Fruit fly (Drosophila melanogaster) whole organism, prepupa: ENCODE measurements around the gene Rift.

Experiments
- Blimp-1 ChIP-seq: fragments of 200-800 bp; sonication (Bioruptor generic); optimal IDR thresholded peaks from 3 replicates; lab custom pipeline; 2017; ENCODE audit warnings: missing biosample characterization, missing genetic modification characterization, mild to moderate bottlenecking, moderate library complexity, missing genetic modification reagents
- CG10631 ChIP-seq: fragments of 200-800 bp; sonication (Bioruptor generic); optimal IDR thresholded peaks from 2 replicates; lab custom pipeline; 2016; ENCODE audit warnings: missing biosample characterization, missing genetic modification characterization
- CG10669 ChIP-seq: fragments of 200-800 bp; sonication (Bioruptor generic); optimal IDR thresholded peaks from 3 replicates; lab custom pipeline; 2018; ENCODE audit warnings: missing biosample characterization, mild to moderate bottlenecking, missing genetic modification characterization, moderate library complexity
- CG11762 ChIP-seq: fragments of 200-800 bp; sonication (Bioruptor generic); optimal IDR thresholded peaks from 3 replicates; lab custom pipeline; 2016; ENCODE audit warnings: missing biosample characterization, missing genetic modification characterization; ENCODE audit not compliant: insufficient read depth
- CG11902 ChIP-seq: fragments of 200-800 bp; sonication (Bioruptor generic); optimal IDR thresholded peaks from 3 replicates; lab custom pipeline; 2016; ENCODE audit warnings: missing biosample characterization, missing genetic modification characterization
- CG1621 ChIP-seq: fragments of 200-800 bp; sonication (Bioruptor generic); optimal IDR thresholded peaks from 3 replicates; lab custom pipeline; 2018; ENCODE audit warnings: missing biosample characterization, mild to moderate bottlenecking, missing genetic modification characterization
- CG16779 ChIP-seq: fragments of 200-800 bp; sonication (Bioruptor generic); optimal IDR thresholded peaks from 3 replicates; lab custom pipeline; 2017; ENCODE audit warnings: missing biosample characterization, mild to moderate bottlenecking, missing genetic modification characterization
- CG3032 ChIP-seq: fragments of 200-800 bp; optimal IDR thresholded peaks from 2 replicates; lab custom pipeline; 2019; ENCODE audit warnings: missing biosample characterization, mild to moderate bottlenecking, missing genetic modification characterization, moderate library complexity
- CG31627 ChIP-seq: fragments of 200-800 bp; sonication (Bioruptor generic); optimal IDR thresholded peaks from 3 replicates; lab custom pipeline; 2016; ENCODE audit warnings: missing biosample characterization, missing genetic modification characterization
- CG32006 ChIP-seq: fragments of 200-800 bp; sonication (Bioruptor generic); optimal IDR thresholded peaks from 3 replicates; lab custom pipeline; 2017; ENCODE audit warnings: missing biosample characterization, mild to moderate bottlenecking, missing genetic modification characterization
- CG34406 ChIP-seq: fragments of 200-800 bp; sonication (Bioruptor generic); optimal IDR thresholded peaks from 3 replicates; lab custom pipeline; 2016; ENCODE audit warnings: missing biosample characterization, missing genetic modification characterization
- CG4318 ChIP-seq: fragments of 200-800 bp; sonication (Bioruptor generic); optimal IDR thresholded peaks from 3 replicates; lab custom pipeline; 2017; ENCODE audit warnings: missing biosample characterization, mild to moderate bottlenecking, missing genetic modification characterization
- CG6163 ChIP-seq: fragments of 200-800 bp; sonication (Bioruptor generic); IDR thresholded peaks from 3 replicates; pipeline ENCODE4 v1.3.6; 2022; ENCODE audit warnings: missing biosample characterization, missing genetic modification characterization
- CG6276 ChIP-seq: fragments of 200-800 bp; sonication (Bioruptor generic); optimal IDR thresholded peaks from 2 replicates; lab custom pipeline; 2017; ENCODE audit warnings: missing biosample characterization, mild to moderate bottlenecking, missing genetic modification characterization
- CG6854 ChIP-seq: fragments of 200-800 bp; sonication (Bioruptor generic); optimal IDR thresholded peaks from 2 replicates; lab custom pipeline; 2017; ENCODE audit warnings: missing biosample characterization, mild to moderate bottlenecking, missing genetic modification characterization
- CG7368 ChIP-seq: fragments of 200-800 bp; sonication (Bioruptor generic); optimal IDR thresholded peaks from 3 replicates; lab custom pipeline; 2016; ENCODE audit warnings: missing biosample characterization, missing genetic modification characterization
- CG8119 ChIP-seq: fragments of 200-800 bp; sonication (Bioruptor generic); IDR thresholded peaks from 3 replicates; pipeline ENCODE4 v1.3.6; 2022; ENCODE audit warnings: missing biosample characterization, missing genetic modification characterization
- CG8319 ChIP-seq: fragments of 200-800 bp; sonication (Bioruptor generic); optimal IDR thresholded peaks from 3 replicates; lab custom pipeline; 2016; ENCODE audit warnings: missing biosample characterization, missing genetic modification characterization
- Eip75B ChIP-seq: fragments of 200-800 bp; sonication (Bioruptor generic); optimal IDR thresholded peaks from 3 replicates; lab custom pipeline; 2016; ENCODE audit warnings: missing biosample characterization, missing genetic modification characterization
- Eip93F ChIP-seq: fragments of 200-800 bp; sonication (Bioruptor generic); optimal IDR thresholded peaks from 2 replicates; lab custom pipeline; 2016; ENCODE audit warnings: missing biosample characterization, mild to moderate bottlenecking, missing genetic modification characterization
- Ets96B ChIP-seq: fragments of 200-800 bp; optimal IDR thresholded peaks from 2 replicates; lab custom pipeline; 2019; ENCODE audit warnings: missing biosample characterization, mild to moderate bottlenecking, missing genetic modification characterization, moderate library complexity
- Gug ChIP-seq: fragments of 200-800 bp; sonication (Bioruptor generic); IDR thresholded peaks from 2 replicates; pipeline ENCODE4 v1.3.6; 2022; ENCODE audit warnings: missing biosample characterization, missing genetic modification characterization
- Hr38 ChIP-seq: sonication (Bioruptor generic); optimal IDR thresholded peaks from 2 replicates; lab custom pipeline; 2016; ENCODE audit warnings: missing biosample characterization, missing genetic modification characterization
- Hr39 ChIP-seq: fragments of 200-800 bp; sonication (Bioruptor generic); optimal IDR thresholded peaks from 2 replicates; lab custom pipeline; 2016; ENCODE audit warnings: missing biosample characterization, missing genetic modification characterization
- Hr4 ChIP-seq: fragments of 200-800 bp; sonication (Bioruptor generic); optimal IDR thresholded peaks from 3 replicates; lab custom pipeline; 2016; ENCODE audit warnings: missing biosample characterization, missing genetic modification characterization
- Lpt ChIP-seq: fragments of 200-800 bp; sonication (Bioruptor generic); optimal IDR thresholded peaks from 3 replicates; lab custom pipeline; 2016; ENCODE audit warnings: missing biosample characterization, missing genetic modification characterization
- Met ChIP-seq: fragments of 200-800 bp; sonication (Bioruptor generic); optimal IDR thresholded peaks from 3 replicates; lab custom pipeline; 2016; ENCODE audit warnings: missing biosample characterization, missing genetic modification characterization
- OdsH ChIP-seq: fragments of 200-800 bp; sonication (Bioruptor generic); optimal IDR thresholded peaks from 3 replicates; lab custom pipeline; 2016; ENCODE audit warnings: missing biosample characterization, missing genetic modification characterization
- Smox ChIP-seq: fragments of 200-800 bp; sonication (Bioruptor generic); optimal IDR thresholded peaks from 3 replicates; lab custom pipeline; 2016; ENCODE audit warnings: missing biosample characterization, missing genetic modification characterization
- Sox102F ChIP-seq: fragments of 200-800 bp; sonication (Bioruptor generic); optimal IDR thresholded peaks from 2 replicates; lab custom pipeline; 2016; ENCODE audit warnings: missing biosample characterization, mild to moderate bottlenecking, missing genetic modification characterization
- Sox14 ChIP-seq: fragments of 200-800 bp; sonication (Bioruptor generic); optimal IDR thresholded peaks from 3 replicates; lab custom pipeline; 2016; ENCODE audit warnings: missing biosample characterization, missing genetic modification characterization
- Sox15 ChIP-seq: fragments of 200-800 bp; sonication (Bioruptor generic); optimal IDR thresholded peaks from 3 replicates; lab custom pipeline; 2016; ENCODE audit warnings: missing biosample characterization, missing genetic modification characterization
- achi ChIP-seq: fragments of 200-800 bp; sonication (Bioruptor generic); optimal IDR thresholded peaks from 3 replicates; lab custom pipeline; 2016; ENCODE audit warnings: missing biosample characterization, missing genetic modification characterization
- acj6 ChIP-seq: fragments of 200-800 bp; sonication (Bioruptor generic); optimal IDR thresholded peaks from 3 replicates; lab custom pipeline; 2016; ENCODE audit warnings: missing biosample characterization, missing genetic modification characterization
- dac ChIP-seq: fragments of 200-800 bp; sonication (Bioruptor generic); optimal IDR thresholded peaks from 2 replicates; lab custom pipeline; 2017; ENCODE audit warnings: missing biosample characterization, mild to moderate bottlenecking, missing genetic modification characterization
- dsx ChIP-seq: fragments of 200-800 bp; optimal IDR thresholded peaks from 3 replicates; lab custom pipeline; 2019; ENCODE audit warnings: missing biosample characterization, mild to moderate bottlenecking, missing genetic modification characterization, moderate library complexity; ENCODE audit not compliant: poor library complexity, severe bottlenecking
- eg ChIP-seq: fragments of 200-800 bp; sonication (Bioruptor generic); IDR thresholded peaks from 3 replicates; pipeline ENCODE4 v1.3.6; 2022; ENCODE audit warnings: missing biosample characterization, missing genetic modification characterization
- esn ChIP-seq: fragments of 200-800 bp; sonication (Bioruptor generic); optimal IDR thresholded peaks from 2 replicates; lab custom pipeline; 2016; ENCODE audit warnings: missing biosample characterization, mild to moderate bottlenecking, missing genetic modification characterization, moderate library complexity
- fd59A ChIP-seq: fragments of 200-800 bp; sonication (Bioruptor generic); optimal IDR thresholded peaks from 2 replicates; lab custom pipeline; 2017; ENCODE audit warnings: missing biosample characterization, mild to moderate bottlenecking, missing genetic modification characterization, missing genetic modification reagents
- fd85E ChIP-seq: fragments of 200-800 bp; sonication (Bioruptor generic); optimal IDR thresholded peaks from 3 replicates; lab custom pipeline; 2016; ENCODE audit warnings: missing biosample characterization, missing genetic modification characterization
- fkh ChIP-seq: fragments of 200-800 bp; sonication (Bioruptor generic); optimal IDR thresholded peaks from 3 replicates; lab custom pipeline; 2017; ENCODE audit warnings: missing biosample characterization, mild to moderate bottlenecking, missing genetic modification characterization, moderate library complexity
- net ChIP-seq: fragments of 200-800 bp; sonication (Bioruptor generic); optimal IDR thresholded peaks from 3 replicates; lab custom pipeline; 2016; ENCODE audit warnings: missing biosample characterization, missing genetic modification characterization
- pdm3 ChIP-seq: fragments of 200-800 bp; sonication (Bioruptor generic); optimal IDR thresholded peaks from 3 replicates; lab custom pipeline; 2016; ENCODE audit warnings: missing biosample characterization, missing genetic modification characterization
- spab ChIP-seq: fragments of 200-800 bp; sonication (Bioruptor generic); optimal IDR thresholded peaks from 2 replicates; lab custom pipeline; 2017; ENCODE audit warnings: missing biosample characterization, mild to moderate bottlenecking, missing genetic modification characterization, missing genetic modification reagents
- ss ChIP-seq, 2 experiments: fragments of 200-800 bp; sonication (Bioruptor generic); optimal IDR thresholded peaks; 2 replicates in 1 of 2; 3 replicates in 1 of 2; lab custom pipeline; 2017 to 2018; ENCODE audit warnings: mild to moderate bottlenecking in 2 of 2, missing biosample characterization in 2 of 2, missing genetic modification characterization in 2 of 2, moderate library complexity in 1 of 2
- svp ChIP-seq: fragments of 200-800 bp; sonication (Bioruptor generic); peaks from one replicate; lab custom pipeline; 2016; ENCODE audit warnings: missing biosample characterization, missing genetic modification characterization
- topi ChIP-seq: fragments of 200-800 bp; sonication (Bioruptor generic); optimal IDR thresholded peaks from 3 replicates; lab custom pipeline; 2016; ENCODE audit warnings: missing biosample characterization, missing genetic modification characterization
- vri ChIP-seq: fragments of 200-800 bp; sonication (Bioruptor generic); optimal IDR thresholded peaks from 3 replicates; lab custom pipeline; 2016; ENCODE audit warnings: missing biosample characterization, mild to moderate bottlenecking, missing genetic modification characterization

The Rift gene

DNA sequence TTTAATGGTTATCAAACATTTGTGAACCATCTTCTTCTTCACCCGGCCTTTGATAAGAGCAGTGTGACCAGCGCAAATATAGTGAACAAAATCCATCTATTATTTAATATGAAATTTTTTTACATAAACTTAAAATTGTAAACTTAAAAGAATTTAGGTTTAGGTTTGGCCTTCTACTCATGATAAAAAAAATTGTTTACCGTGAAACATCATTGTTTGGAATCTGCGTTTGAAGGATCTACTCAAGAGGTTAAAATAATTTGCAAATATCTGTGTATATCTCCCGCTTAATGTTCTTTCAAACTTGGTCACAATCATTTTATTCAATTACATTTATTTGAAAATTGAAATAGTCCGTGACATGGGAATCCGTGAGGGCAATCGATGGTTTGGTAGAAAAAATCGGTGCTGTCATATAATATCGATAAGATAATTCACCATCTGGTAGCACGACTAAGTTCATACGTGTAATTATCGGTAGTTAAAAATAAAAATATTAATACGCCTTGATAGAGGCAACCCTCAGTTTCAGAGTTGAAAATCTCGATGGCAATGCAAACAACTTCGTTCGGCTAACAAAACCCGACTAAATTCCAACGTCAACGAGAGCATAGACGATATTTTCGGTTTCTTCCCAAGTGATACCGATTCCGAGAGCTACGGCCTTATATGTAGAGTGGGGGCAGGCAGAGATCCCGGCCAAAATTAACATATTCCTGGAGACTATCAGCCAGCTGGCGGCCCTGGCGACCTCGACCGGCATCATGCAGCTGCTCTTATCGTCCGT is 38.0 kb downstream of the Rift start, which contains the start of the genes betaGlu and sip3 (continued):
- TF ChIP-seq Gug (GFP tag; lab: Robert Waterston, UW) = no peak
- TF ChIP-seq CG3032 (tag; lab: Kevin White, UChicago) = peak; percentile 6
- TF ChIP-seq CG10669 (GFP tag; lab: Kevin White, UChicago) = no peak
- TF ChIP-seq CG8119 (GFP tag; lab: Robert Waterston, UW) = no peak
- TF ChIP-seq esn = peak; percentile 48
- TF ChIP-seq spab = no peak
- TF ChIP-seq CG11902 = no peak
- no peak for TF ChIP-seq Smox (GFP tag; lab: Kevin White, UChicago)
- TF ChIP-seq fkh (GFP tag; lab: Kevin White, UChicago) = no peak
- no peak for TF ChIP-seq OdsH (GFP tag; lab: Kevin White, UChicago)
- TF ChIP-seq Lpt = no peak
- TF ChIP-seq Eip75B (GFP tag; lab: Kevin White, UChicago) = peak; percentile 18
- no peak for TF ChIP-seq CG4318
- TF ChIP-seq eg = no peak
- TF ChIP-seq dac (GFP tag; lab: Kevin White, UChicago) = no peak
- TF ChIP-seq Ets96B (tag; lab: Kevin White, UChicago) = no peak

DNA sequence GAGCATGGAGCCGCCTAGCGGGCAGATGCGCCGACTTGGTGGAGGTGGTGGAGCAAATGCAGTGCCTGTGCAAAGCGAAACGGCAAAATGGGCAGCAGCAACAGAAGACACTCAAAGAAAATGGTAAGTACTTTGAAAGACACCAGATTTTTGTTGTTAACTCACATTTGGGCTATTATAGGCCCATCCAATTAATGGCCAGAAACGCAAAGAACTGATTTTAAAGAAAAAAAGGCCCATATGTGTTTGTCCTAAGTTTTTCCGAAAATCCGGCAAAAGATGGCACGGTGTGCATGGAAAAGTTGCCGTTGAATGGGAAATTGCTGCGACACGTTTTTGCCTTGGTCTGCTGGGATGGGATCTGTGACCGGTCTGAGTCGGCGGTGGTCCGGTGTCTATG is 41.8 kb downstream of the Rift start:
- TF ChIP-seq topi (GFP tag; lab: Kevin White, UChicago) = peak; percentile 16
- TF ChIP-seq Hr38 (GFP tag; lab: Kevin White, UChicago) = no peak
- peak; percentile 68 for TF ChIP-seq CG10631
- TF ChIP-seq CG8119 (GFP tag; lab: Robert Waterston, UW) = peak; percentile 86
- TF ChIP-seq dsx (GFP tag; lab: Kevin White, UChicago) = no peak
- peak; percentile 50 for TF ChIP-seq CG16779 (tag; lab: Kevin White, UChicago)
- TF ChIP-seq Met (GFP tag; lab: Kevin White, UChicago) = no peak
- peak; percentile 52 for TF ChIP-seq net (GFP tag; lab: Kevin White, UChicago)
- no peak for TF ChIP-seq vri (GFP tag; lab: Kevin White, UChicago)
- no peak for TF ChIP-seq Eip93F
- peak; percentile 83 for TF ChIP-seq CG6276 (GFP tag; lab: Kevin White, UChicago)
- no peak for TF ChIP-seq fkh (GFP tag; lab: Kevin White, UChicago)
- TF ChIP-seq Blimp-1 = no peak
- no peak for TF ChIP-seq CG1621 (tag; lab: Kevin White, UChicago)
- TF ChIP-seq CG32006 (GFP tag; lab: Kevin White, UChicago) = peak; percentile 87
- TF ChIP-seq Sox14 = peak; percentile 63
- TF ChIP-seq acj6 (GFP tag; lab: Kevin White, UChicago) = peak; percentile 32
- peak; percentile 53 for TF ChIP-seq OdsH (GFP tag; lab: Kevin White, UChicago)
- peak; percentile 62 for TF ChIP-seq CG11762 (GFP tag; lab: Kevin White, UChicago)
- no peak for TF ChIP-seq Sox15 (GFP tag; lab: Kevin White, UChicago)
- peak; percentile 78 for TF ChIP-seq Hr4 (GFP tag; lab: Kevin White, UChicago)
- peak; percentile 84 for TF ChIP-seq Lpt
- TF ChIP-seq CG6163 (GFP tag; lab: Robert Waterston, UW) = peak; percentile 83
- TF ChIP-seq CG8319 (GFP tag; lab: Kevin White, UChicago) = no peak
- TF ChIP-seq Hr39 (GFP tag; lab: Kevin White, UChicago) = no peak
- TF ChIP-seq svp (GFP tag; lab: Kevin White, UChicago) = peak; percentile 38
- no peak for TF ChIP-seq CG6854 (GFP tag; lab: Kevin White, UChicago)
- peak; percentile 88 for TF ChIP-seq eg
- peak in 1 of 2 experiments; percentile 6 for TF ChIP-seq ss (GFP tag; optimal IDR thresholded peaks at IDR 0.05; lab: Kevin White, UChicago)
- no peak for TF ChIP-seq CG11902
- TF ChIP-seq CG10669 (GFP tag; lab: Kevin White, UChicago) = peak; percentile 24
- no peak for TF ChIP-seq fd59A
- no peak for TF ChIP-seq CG34406
- TF ChIP-seq CG31627 (GFP tag; lab: Kevin White, UChicago) = no peak
- TF ChIP-seq pdm3 (GFP tag; lab: Kevin White, UChicago) = peak; percentile 57
- TF ChIP-seq Smox (GFP tag; lab: Kevin White, UChicago) = no peak
- no peak for TF ChIP-seq Sox102F (GFP tag; lab: Kevin White, UChicago)
- no peak for TF ChIP-seq fd85E (GFP tag; lab: Kevin White, UChicago)
- TF ChIP-seq achi (GFP tag; lab: Kevin White, UChicago) = peak; percentile 81
- TF ChIP-seq Eip75B (GFP tag; lab: Kevin White, UChicago) = peak; percentile 35
- peak; percentile 47 for TF ChIP-seq CG7368 (GFP tag; lab: Kevin White, UChicago)
